Fruit fly (Drosophila melanogaster) whole organism, wandering third instar larva: ENCODE measurements around the gene CG13445.

Source experiments
- brk ChIP-seq: fragments of 200-800 bp; sonication (Bioruptor generic); optimal IDR thresholded peaks from 2 replicates; lab custom pipeline; 2016; ENCODE audit warnings: missing biosample characterization, mild to moderate bottlenecking, missing genetic modification characterization
- h ChIP-seq: fragments of 200-800 bp; sonication (Bioruptor generic); optimal IDR thresholded peaks from 3 replicates; lab custom pipeline; 2016; ENCODE audit warnings: missing biosample characterization, mild to moderate bottlenecking, missing genetic modification characterization
- lola ChIP-seq: fragments of >200 bp; optimal IDR thresholded peaks from 2 replicates; lab custom pipeline; 2017; ENCODE audit warnings: missing biosample characterization, missing genetic modification characterization
- pan ChIP-seq: fragments of >200 bp; optimal IDR thresholded peaks from 2 replicates; lab custom pipeline; 2017
- psq ChIP-seq: fragments of 200-800 bp; sonication (Bioruptor generic); optimal IDR thresholded peaks from 3 replicates; lab custom pipeline; 2017; ENCODE audit warnings: missing biosample characterization, mild to moderate bottlenecking, missing genetic modification characterization, moderate library complexity
- tai ChIP-seq: sonication (Bioruptor generic); optimal IDR thresholded peaks from 2 replicates; lab custom pipeline; 2016; ENCODE audit warnings: missing biosample characterization, missing genetic modification characterization

dm6 chr3L:15808667-15809066, 618 bp upstream of the CG13445 start:
- no peak for TF ChIP-seq psq
- no peak for TF ChIP-seq brk (GFP tag; lab: Kevin White, UChicago)
- TF ChIP-seq h, result no peak
- TF ChIP-seq pan, result no peak
- TF ChIP-seq lola (GFP tag; lab: Kevin White, UChicago), result no peak
- TF ChIP-seq tai (GFP tag; lab: Kevin White, UChicago), result no peak
